Fruit fly (Drosophila melanogaster) whole organism, embryonic: ENCODE data around the gene CG14302.

Experiments used
- Bteb2 ChIP-seq: fragments of 200-800 bp; sonication (Bioruptor generic); optimal IDR thresholded peaks from 2 replicates; lab custom pipeline; 2016; ENCODE audit warnings: missing biosample characterization, missing genetic modification characterization
- CG10565 ChIP-seq: fragments of 200-800 bp; sonication (Bioruptor generic); optimal IDR thresholded peaks from 3 replicates; lab custom pipeline; 2016; ENCODE audit warnings: missing biosample characterization, mild to moderate bottlenecking, missing genetic modification characterization
- CG12155 ChIP-seq: fragments of 200-800 bp; sonication (Bioruptor generic); optimal IDR thresholded peaks from 3 replicates; lab custom pipeline; 2016; ENCODE audit warnings: missing biosample characterization, missing genetic modification characterization
- CG14441 ChIP-seq: fragments of 200-800 bp; sonication (Bioruptor generic); IDR thresholded peaks from 2 replicates; pipeline ENCODE4 v1.3.6; 2022; ENCODE audit warnings: missing biosample characterization, missing genetic modification characterization
- CG1529 ChIP-seq: fragments of 200-800 bp; sonication (Bioruptor generic); optimal IDR thresholded peaks from 3 replicates; lab custom pipeline; 2018; ENCODE audit warnings: missing biosample characterization, missing genetic modification characterization
- CG1602 ChIP-seq: fragments of 200-800 bp; sonication (Bioruptor generic); optimal IDR thresholded peaks from 3 replicates; lab custom pipeline; 2016; ENCODE audit warnings: missing biosample characterization, missing genetic modification characterization
- CG1647 ChIP-seq: fragments of 200-800 bp; sonication (Bioruptor generic); optimal IDR thresholded peaks from 3 replicates; lab custom pipeline; 2016; ENCODE audit warnings: missing biosample characterization, missing genetic modification characterization
- CG16863 ChIP-seq: fragments of 200-800 bp; sonication (Bioruptor generic); optimal IDR thresholded peaks from 3 replicates; lab custom pipeline; 2016; ENCODE audit warnings: missing biosample characterization, missing genetic modification characterization
- CG18619 ChIP-seq: fragments of 200-800 bp; sonication (Bioruptor generic); optimal IDR thresholded peaks from 3 replicates; lab custom pipeline; 2017; ENCODE audit warnings: missing biosample characterization, mild to moderate bottlenecking, missing genetic modification characterization
- CG2199 ChIP-seq: fragments of 200-800 bp; sonication (Bioruptor generic); IDR thresholded peaks from 3 replicates; pipeline ENCODE4 v1.3.6; 2022; ENCODE audit warnings: missing biosample characterization, missing genetic modification characterization
- CG31365 ChIP-seq: fragments of 200-800 bp; sonication (Bioruptor generic); optimal IDR thresholded peaks from 2 replicates; lab custom pipeline; 2018; ENCODE audit warnings: missing biosample characterization, mild to moderate bottlenecking, missing genetic modification characterization
- CG4282 ChIP-seq: fragments of 200-800 bp; sonication (Bioruptor generic); optimal IDR thresholded peaks from 2 replicates; lab custom pipeline; 2016; ENCODE audit warnings: missing biosample characterization, missing genetic modification characterization
- CG4820 ChIP-seq: fragments of 200-800 bp; sonication (Bioruptor generic); optimal IDR thresholded peaks from 3 replicates; lab custom pipeline; 2016; ENCODE audit warnings: missing biosample characterization, missing genetic modification characterization
- CG8388 ChIP-seq: fragments of 200-800 bp; sonication (Bioruptor generic); optimal IDR thresholded peaks from 2 replicates; lab custom pipeline; 2019; ENCODE audit warnings: missing biosample characterization, mild to moderate bottlenecking, missing genetic modification characterization, moderate library complexity
- CG8478 ChIP-seq: fragments of >200 bp; optimal IDR thresholded peaks from 2 replicates; lab custom pipeline; 2018
- Chrac-16 ChIP-seq: fragments of 200-800 bp; sonication (Bioruptor generic); optimal IDR thresholded peaks from 3 replicates; lab custom pipeline; 2016; ENCODE audit warnings: missing biosample characterization, missing genetic modification characterization
- Deaf1 ChIP-seq: fragments of 200-800 bp; optimal IDR thresholded peaks from 3 replicates; lab custom pipeline; 2019; ENCODE audit warnings: missing biosample characterization, mild to moderate bottlenecking, missing genetic modification characterization, moderate library complexity
- Fer3 ChIP-seq: fragments of 200-800 bp; sonication (Bioruptor generic); optimal IDR thresholded peaks from 2 replicates; lab custom pipeline; 2018; ENCODE audit warnings: missing biosample characterization, mild to moderate bottlenecking, missing genetic modification characterization, moderate library complexity
- HLH4C ChIP-seq: fragments of 200-800 bp; sonication (Bioruptor generic); IDR thresholded peaks from 3 replicates; pipeline ENCODE4 v1.3.6; 2022; ENCODE audit warnings: missing biosample characterization, missing genetic modification characterization; ENCODE audit not compliant: partially characterized antibody
- Hey ChIP-seq: fragments of 200-800 bp; sonication (Bioruptor generic); optimal IDR thresholded peaks from 3 replicates; lab custom pipeline; 2018; ENCODE audit warnings: missing biosample characterization, mild to moderate bottlenecking, missing genetic modification characterization
- Hr78 ChIP-seq, 2 experiments: fragments of 200-800 bp in 1 of 2; fragments of >200 bp in 1 of 2; sonication (Bioruptor generic) in 1 of 2; optimal IDR thresholded peaks; 2 replicates each; lab custom pipeline; 2017 to 2019; ENCODE audit warnings: missing biosample characterization in 2 of 2, missing genetic modification characterization in 2 of 2, mild to moderate bottlenecking in 1 of 2, moderate library complexity in 1 of 2
- NfI ChIP-seq: fragments of 200-800 bp; sonication (Bioruptor generic); optimal IDR thresholded peaks from 3 replicates; lab custom pipeline; 2018; ENCODE audit warnings: missing biosample characterization, mild to moderate bottlenecking, missing genetic modification characterization, moderate library complexity
- Oli ChIP-seq: fragments of 200-800 bp; sonication (Bioruptor generic); optimal IDR thresholded peaks from 2 replicates; lab custom pipeline; 2018; ENCODE audit warnings: missing biosample characterization, mild to moderate bottlenecking, missing genetic modification characterization, moderate library complexity
- Pdp1 ChIP-seq, 2 experiments: fragments of 200-800 bp; sonication (Bioruptor generic); optimal IDR thresholded peaks; 3 replicates each; lab custom pipeline; 2016; ENCODE audit warnings: missing biosample characterization in 2 of 2, missing genetic modification characterization in 2 of 2, mild to moderate bottlenecking in 1 of 2, moderate library complexity in 1 of 2
- YL-1 ChIP-seq: fragments of 200-800 bp; sonication (Bioruptor generic); optimal IDR thresholded peaks from 3 replicates; lab custom pipeline; 2017; ENCODE audit warnings: missing biosample characterization, mild to moderate bottlenecking, missing genetic modification characterization
- abd-A ChIP-seq: fragments of 200-800 bp; sonication (Bioruptor generic); optimal IDR thresholded peaks from 3 replicates; lab custom pipeline; 2019; ENCODE audit warnings: missing biosample characterization, mild to moderate bottlenecking, missing genetic modification characterization, moderate library complexity
- ap ChIP-seq: fragments of 200-800 bp; sonication (Bioruptor generic); IDR thresholded peaks from 2 replicates; pipeline ENCODE4 v1.3.6; 2022; ENCODE audit warnings: missing biosample characterization, missing genetic modification characterization
- az2 ChIP-seq: fragments of 200-800 bp; sonication (Bioruptor generic); optimal IDR thresholded peaks from 3 replicates; lab custom pipeline; 2016; ENCODE audit warnings: missing biosample characterization, missing genetic modification characterization
- bab2 ChIP-seq: fragments of 200-800 bp; sonication (Bioruptor generic); optimal IDR thresholded peaks from 2 replicates; lab custom pipeline; 2016; ENCODE audit warnings: missing biosample characterization, missing genetic modification characterization
- cas ChIP-seq: fragments of 200-800 bp; sonication (Bioruptor generic); IDR thresholded peaks from 2 replicates; pipeline ENCODE4 v1.3.6; 2022; ENCODE audit warnings: missing biosample characterization, missing genetic modification characterization
- chinmo ChIP-seq: fragments of 200-800 bp; sonication (Bioruptor generic); IDR thresholded peaks from 4 replicates; pipeline ENCODE4 v1.3.6; 2022; ENCODE audit warnings: missing biosample characterization, missing genetic modification characterization; ENCODE audit not compliant: partially characterized antibody
- crol ChIP-seq: fragments of 200-800 bp; sonication (Bioruptor generic); IDR thresholded peaks from 2 replicates; pipeline ENCODE4 v1.3.6; 2022; ENCODE audit warnings: missing biosample characterization, missing genetic modification characterization
- en ChIP-seq: fragments of 200-800 bp; sonication (Bioruptor generic); optimal IDR thresholded peaks from 2 replicates; lab custom pipeline; 2016; ENCODE audit warnings: missing biosample characterization, missing genetic modification characterization
- ewg ChIP-seq: fragments of 200-800 bp; sonication (Bioruptor generic); optimal IDR thresholded peaks from 3 replicates; lab custom pipeline; 2017; ENCODE audit warnings: mild to moderate bottlenecking, missing biosample characterization, missing genetic modification reagents, missing genetic modification characterization
- exex ChIP-seq: fragments of 200-800 bp; sonication (Bioruptor generic); optimal IDR thresholded peaks from 4 replicates; lab custom pipeline; 2018; ENCODE audit warnings: missing biosample characterization, mild to moderate bottlenecking, missing genetic modification characterization, moderate library complexity
- fd3F ChIP-seq: fragments of 200-800 bp; sonication (Bioruptor generic); optimal IDR thresholded peaks from 2 replicates; lab custom pipeline; 2018; ENCODE audit warnings: missing biosample characterization, mild to moderate bottlenecking, missing genetic modification characterization, moderate library complexity
- fd96Cb ChIP-seq: fragments of 200-800 bp; sonication (Bioruptor generic); optimal IDR thresholded peaks from 2 replicates; lab custom pipeline; 2018; ENCODE audit warnings: missing biosample characterization, mild to moderate bottlenecking, missing genetic modification characterization, moderate library complexity
- gce ChIP-seq: fragments of 200-800 bp; sonication (Bioruptor generic); IDR thresholded peaks from 3 replicates; pipeline ENCODE4 v1.3.6; 2022; ENCODE audit warnings: missing biosample characterization, missing genetic modification characterization
- gfzf ChIP-seq: fragments of 200-800 bp; sonication (Bioruptor generic); optimal IDR thresholded peaks from 2 replicates; lab custom pipeline; 2016; ENCODE audit warnings: missing biosample characterization, mild to moderate bottlenecking, missing genetic modification characterization, moderate library complexity
- p53 ChIP-seq: fragments of 200-800 bp; sonication (Bioruptor generic); optimal IDR thresholded peaks from 2 replicates; lab custom pipeline; 2016; ENCODE audit warnings: missing biosample characterization, missing genetic modification characterization
- pfk ChIP-seq: fragments of 200-800 bp; sonication (Bioruptor generic); optimal IDR thresholded peaks from 2 replicates; lab custom pipeline; 2018; ENCODE audit warnings: missing biosample characterization, mild to moderate bottlenecking, missing genetic modification characterization, moderate library complexity
- pho ChIP-seq: fragments of 200-800 bp; sonication (Bioruptor generic); optimal IDR thresholded peaks from 2 replicates; lab custom pipeline; 2016; ENCODE audit warnings: missing biosample characterization, missing genetic modification characterization
- pros ChIP-seq: fragments of 200-800 bp; sonication (Bioruptor generic); optimal IDR thresholded peaks from 3 replicates; lab custom pipeline; 2019; ENCODE audit warnings: missing biosample characterization, mild to moderate bottlenecking, missing genetic modification characterization, moderate library complexity
- pzg ChIP-seq: fragments of 200-800 bp; sonication (Bioruptor generic); optimal IDR thresholded peaks from 3 replicates; lab custom pipeline; 2018; ENCODE audit warnings: missing biosample characterization, mild to moderate bottlenecking, missing genetic modification characterization, moderate library complexity
- ranshi ChIP-seq: fragments of 200-800 bp; sonication (Bioruptor generic); IDR thresholded peaks from 2 replicates; pipeline ENCODE4 v1.3.6; 2022; ENCODE audit warnings: missing biosample characterization, missing genetic modification characterization
- rib ChIP-seq: fragments of 200-800 bp; sonication (Bioruptor generic); IDR thresholded peaks from 2 replicates; pipeline ENCODE4 v1.3.6; 2022; ENCODE audit warnings: missing biosample characterization, missing genetic modification characterization
- run ChIP-seq: fragments of 200-800 bp; sonication (Bioruptor generic); optimal IDR thresholded peaks from 3 replicates; lab custom pipeline; 2018; ENCODE audit warnings: missing biosample characterization, mild to moderate bottlenecking, missing genetic modification characterization
- seq ChIP-seq: fragments of 200-800 bp; sonication (Bioruptor generic); IDR thresholded peaks from 2 replicates; pipeline ENCODE4 v1.3.6; 2022; ENCODE audit warnings: missing biosample characterization, missing genetic modification characterization
- zf30C ChIP-seq: fragments of 200-800 bp; sonication (Bioruptor generic); optimal IDR thresholded peaks from 3 replicates; lab custom pipeline; 2018; ENCODE audit warnings: missing biosample characterization, mild to moderate bottlenecking, missing genetic modification characterization

Gene CG14302

DNA sequence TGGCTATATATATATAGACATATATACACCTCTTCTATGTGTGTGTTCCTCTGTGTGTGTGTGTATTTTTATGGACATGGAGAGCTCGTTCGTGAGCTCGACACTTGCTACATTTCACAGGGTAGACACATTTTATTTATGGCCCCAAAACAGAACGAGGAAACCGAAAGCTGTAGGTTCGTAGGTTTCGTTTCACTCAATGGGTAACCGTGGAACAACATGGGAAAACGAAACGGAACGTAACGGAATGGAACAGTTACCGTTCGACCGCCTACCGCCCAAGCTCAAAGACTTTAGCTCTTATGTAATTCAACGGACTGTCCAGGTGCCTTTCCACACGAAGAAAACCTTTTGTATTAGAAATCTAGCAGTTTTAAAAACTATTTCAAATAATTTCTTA lies 26.2 kb upstream of the CG14302 start:
- TF ChIP-seq pfk (GFP tag; lab: Kevin White, UChicago), result peak; percentile 93
- TF ChIP-seq Deaf1 (tag; lab: Kevin White, UChicago), result peak; percentile 22
- TF ChIP-seq Pdp1 (GFP tag; optimal IDR thresholded peaks at IDR 0.05; lab: Kevin White, UChicago), result peak in 1 of 2 experiments; percentile 7
- TF ChIP-seq abd-A (tag; lab: Kevin White, UChicago), result peak; percentile 15
- TF ChIP-seq zf30C (GFP tag; lab: Kevin White, UChicago), result no peak

DNA sequence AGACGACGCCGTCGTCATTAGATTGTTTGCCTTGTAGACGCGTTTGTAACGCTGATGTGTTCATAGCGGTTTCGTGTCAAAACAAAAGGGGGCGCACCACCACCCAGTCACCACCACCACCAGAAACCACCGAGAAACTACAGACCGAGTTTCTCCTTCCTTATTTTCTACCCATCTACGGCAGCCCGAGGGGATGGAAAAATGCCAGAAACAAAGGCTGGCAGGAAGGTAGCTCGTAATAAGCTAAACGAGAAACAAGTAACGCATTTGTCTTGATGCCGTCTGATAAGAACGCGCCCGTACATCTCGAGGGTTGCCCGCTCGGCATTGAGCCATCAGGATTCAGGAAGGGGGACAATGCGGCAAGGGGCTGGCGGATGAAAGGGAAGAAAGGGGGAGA lies 25.0 kb upstream of the CG14302 start:
- TF ChIP-seq Hey (tag; lab: Kevin White, UChicago) (peak; percentile 58), gfzf (GFP tag; lab: Kevin White, UChicago) (no peak), CG18619 (GFP tag; lab: Kevin White, UChicago) (no peak), CG8478 (lab: Kevin White, UChicago) (no peak), crol (GFP tag; lab: Robert Waterston, UW) (no peak), CG14441 (GFP tag; lab: Robert Waterston, UW) (no peak), CG1529 (no peak), CG12155 (GFP tag; lab: Kevin White, UChicago) (no peak), Chrac-16 (GFP tag; lab: Kevin White, UChicago) (no peak), run (tag; lab: Kevin White, UChicago) (peak; percentile 11), exex (tag; lab: Kevin White, UChicago) (no peak), NfI (GFP tag; lab: Kevin White, UChicago) (no peak), bab2 (GFP tag; lab: Kevin White, UChicago) (no peak), fd96Cb (tag; lab: Kevin White, UChicago) (no peak), Bteb2 (GFP tag; lab: Kevin White, UChicago) (no peak), CG1602 (no peak), p53 (GFP tag; lab: Kevin White, UChicago) (no peak), fd3F (no peak), rib (GFP tag; lab: Robert Waterston, UW) (no peak), CG4282 (GFP tag; lab: Kevin White, UChicago) (no peak), ewg (GFP tag; lab: Kevin White, UChicago) (no peak), Hr78 (GFP tag; optimal IDR thresholded peaks at IDR 0.05; lab: Kevin White, UChicago) (no peak), abd-A (tag; lab: Kevin White, UChicago) (peak; percentile 79), CG16863 (GFP tag; lab: Kevin White, UChicago) (no peak), pros (peak; percentile 75), pzg (GFP tag; lab: Kevin White, UChicago) (no peak), Oli (tag; lab: Kevin White, UChicago) (no peak), en (GFP tag; lab: Kevin White, UChicago) (no peak), Fer3 (no peak)

- TF ChIP-seq ap (peak; percentile 62; the same call in 1 of the 2 replicates), chinmo (no peak), pho (GFP tag; lab: Kevin White, UChicago) (peak; percentile 82), ranshi (GFP tag; lab: Robert Waterston, UW) (peak; percentile 85), seq (GFP tag; lab: Robert Waterston, UW) (peak; percentile 89), CG31365 (peak; percentile 75), CG10565 (GFP tag; lab: Kevin White, UChicago) (no peak), cas (no peak; the same call in 1 of the 2 replicates), az2 (GFP tag; lab: Kevin White, UChicago) (peak; percentile 76), YL-1 (GFP tag; lab: Kevin White, UChicago) (no peak), CG4820 (GFP tag; lab: Kevin White, UChicago) (peak; percentile 72), CG8388 (GFP tag; lab: Kevin White, UChicago) (peak; percentile 81), CG1647 (GFP tag; lab: Kevin White, UChicago) (peak; percentile 76), HLH4C (GFP tag; lab: Robert Waterston, UW) (no peak), gce (GFP tag; lab: Robert Waterston, UW) (peak; percentile 60; the same call in 1 of the 3 replicates), CG2199 (GFP tag; lab: Robert Waterston, UW) (no peak)
Measured at dm6 chr3R:18719767-18720341, 12.6 kb upstream of the CG14302 start.
